Fruit fly (Drosophila melanogaster) S2 (cell line): ENCODE results near the gene Eip78C.
A peak's percentile ranks its signal among the peaks of the same experiment; 100 is the strongest.

ENCODE experiments used
- CG8478 ChIP-seq: fragments of >200 bp; optimal IDR thresholded peaks from 2 replicates; lab custom pipeline; 2018
- CTCF ChIP-seq, 2 experiments: fragments of >200 bp; optimal IDR thresholded peaks; 2 replicates each; lab custom pipeline; 2018

Gene Eip78C

DNA sequence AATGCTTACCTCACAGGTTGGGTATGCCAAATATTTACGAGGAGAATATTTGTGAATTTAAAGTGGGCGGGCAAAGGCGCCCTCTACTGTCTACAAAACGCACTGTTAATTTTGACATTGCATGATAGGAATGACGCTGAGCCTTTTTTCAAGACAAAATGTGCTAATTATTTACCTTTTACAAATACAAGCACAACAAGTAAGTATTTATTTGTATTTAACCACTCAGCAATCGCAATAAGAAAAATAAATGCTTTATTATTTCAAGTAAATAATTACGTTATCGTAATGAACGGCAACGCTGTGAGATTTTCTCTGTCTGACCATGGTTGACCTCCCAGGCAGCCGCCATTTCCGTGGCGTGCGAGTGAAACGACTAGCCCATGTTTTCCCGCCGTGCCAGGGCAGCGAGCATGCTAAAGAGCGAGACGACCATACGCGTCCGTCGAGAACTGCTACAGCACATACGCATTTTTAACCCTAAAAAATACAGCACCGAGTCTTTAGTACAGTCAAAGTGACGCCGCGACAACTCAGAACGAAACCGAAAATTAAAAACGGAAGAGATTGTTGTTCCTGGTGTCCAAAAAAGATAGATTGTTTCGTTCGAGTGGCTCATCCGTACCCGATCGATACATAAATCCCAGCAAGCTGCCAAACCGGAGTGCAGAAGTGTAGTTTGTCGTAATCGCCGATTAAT lies 59.4 kb downstream of the Eip78C start, which contains the start of the genes CG12974 and pzg:
Gene CG12974 (minus strand): TSS at position 324 of the 700 bp plus-strand sequence.
Gene pzg (plus strand): TSS at position 461 of the 700 bp plus-strand sequence.
- peak; percentile 88 to 90 for TF ChIP-seq CTCF (optimal IDR thresholded peaks at IDR 0.05; lab: Kevin White, UChicago)
- no peak for TF ChIP-seq CG8478 (lab: Kevin White, UChicago)

DNA sequence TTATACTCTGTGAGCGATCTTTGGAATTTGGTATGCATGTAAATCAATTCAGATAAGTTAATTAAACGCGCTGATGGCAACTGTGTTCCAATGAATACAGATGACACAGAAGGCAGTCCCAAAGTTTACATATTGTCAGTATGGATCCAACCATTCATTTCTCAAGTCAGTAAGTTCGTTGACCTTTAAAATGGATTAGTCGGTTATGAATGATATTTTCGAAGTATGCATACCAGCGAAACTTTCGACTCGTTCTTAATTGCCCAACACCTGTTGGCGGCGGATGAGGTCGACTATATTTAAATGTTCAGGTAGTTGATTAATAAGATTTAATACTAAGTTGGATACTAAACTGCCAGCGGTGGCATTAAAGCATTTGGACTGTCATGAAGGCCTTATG lies 63.9 kb downstream of the Eip78C start:
- TF ChIP-seq CTCF (optimal IDR thresholded peaks at IDR 0.05; lab: Kevin White, UChicago) (no peak), CG8478 (lab: Kevin White, UChicago) (no peak)

DNA sequence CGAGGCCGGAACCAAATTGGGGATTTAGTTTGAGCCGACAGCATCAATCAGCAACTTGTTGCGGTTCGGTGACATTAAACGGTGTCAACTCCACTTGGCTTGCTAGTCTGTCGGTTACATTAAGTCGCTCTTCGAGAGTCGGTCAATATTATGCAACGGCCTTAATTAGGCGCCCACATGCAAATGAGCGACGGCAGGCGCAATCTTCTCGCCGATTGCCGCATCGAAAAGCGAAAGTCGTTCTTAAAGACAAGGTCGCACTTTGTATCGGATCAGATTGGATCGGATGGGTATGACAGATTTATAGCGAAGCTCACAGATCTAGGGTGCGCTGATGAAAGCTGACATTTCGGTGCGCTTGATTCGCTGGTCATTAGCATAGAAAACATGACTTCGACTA lies 64.6 kb downstream of the Eip78C start:
- TF ChIP-seq CG8478 (lab: Kevin White, UChicago) (no peak), CTCF (optimal IDR thresholded peaks at IDR 0.05; lab: Kevin White, UChicago) (no peak)

DNA sequence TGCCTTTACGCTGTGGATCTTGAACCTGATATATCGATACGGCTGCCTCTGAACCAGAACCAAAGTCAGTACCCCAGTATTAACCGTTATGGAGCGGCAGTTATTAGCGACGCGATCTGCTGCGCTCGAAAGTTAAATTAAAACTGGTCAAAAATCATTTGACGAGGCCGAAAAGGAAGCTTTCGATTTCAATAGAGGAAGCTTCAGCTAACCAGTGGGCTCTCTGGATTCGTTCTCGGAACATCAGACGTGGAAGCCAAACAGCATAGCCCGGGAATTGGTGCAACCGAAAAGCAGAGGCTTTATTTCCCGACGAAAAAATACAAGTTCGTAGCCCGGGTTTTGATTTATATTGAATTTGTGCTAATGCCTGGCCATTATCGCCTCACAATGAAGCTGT lies 66.3 kb downstream of the Eip78C start, which contains the start of gene Cpr78Ca:
Gene Cpr78Ca (minus strand): TSS at position 101 of the 400 bp plus-strand sequence.
- TF ChIP-seq CG8478 (lab: Kevin White, UChicago) = no peak
- no peak for TF ChIP-seq CTCF (optimal IDR thresholded peaks at IDR 0.05; lab: Kevin White, UChicago)

DNA sequence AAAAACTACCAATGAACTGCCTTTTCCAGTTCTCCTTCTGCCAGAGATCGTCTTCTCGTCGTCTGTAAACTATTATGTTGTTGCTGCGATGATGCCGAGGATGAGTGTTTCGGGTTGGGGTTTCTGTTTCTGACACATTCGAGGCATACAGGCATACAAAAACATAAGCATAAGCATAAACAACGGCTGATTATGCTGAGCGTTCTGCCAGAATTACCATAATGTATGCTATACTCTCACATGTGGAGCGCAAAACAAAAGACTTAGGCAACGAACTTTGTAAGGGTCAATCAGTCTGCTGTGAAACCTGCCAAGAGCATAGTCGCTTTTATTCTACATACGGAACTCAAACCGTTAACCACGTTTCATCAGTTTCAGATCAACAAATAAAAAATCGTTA lies 67.8 kb downstream of the Eip78C start, which contains the start of gene Cpr78Cb:
Gene Cpr78Cb (plus strand): TSS at position 291 of the 400 bp plus-strand sequence.
- TF ChIP-seq CTCF (optimal IDR thresholded peaks at IDR 0.05; lab: Kevin White, UChicago) = no peak
- TF ChIP-seq CG8478 (lab: Kevin White, UChicago) = no peak

DNA sequence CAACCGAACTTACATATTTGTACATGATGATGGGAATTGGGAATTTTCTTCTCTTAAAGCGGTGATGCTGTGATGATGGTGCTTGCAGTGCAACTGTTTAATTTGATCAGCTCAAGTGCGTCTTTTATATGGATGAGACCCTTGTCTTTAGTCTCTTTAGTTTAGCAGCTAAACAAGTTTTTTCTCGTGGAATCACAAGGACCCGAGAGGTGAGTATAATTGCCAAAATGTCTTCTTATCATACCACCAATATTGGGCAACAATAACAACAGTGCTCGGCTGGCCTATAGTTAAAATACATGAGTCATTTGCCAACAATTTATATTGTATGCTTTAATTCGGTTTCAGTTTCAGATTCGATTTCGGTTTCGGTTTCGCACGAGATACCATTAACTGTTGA lies 71.3 kb downstream of the Eip78C start, which contains the start of gene Edg78E:
Gene Edg78E (minus strand): TSS at position 101 of the 400 bp plus-strand sequence.
- TF ChIP-seq CG8478 (lab: Kevin White, UChicago) = no peak
- no peak for TF ChIP-seq CTCF (optimal IDR thresholded peaks at IDR 0.05; lab: Kevin White, UChicago)

DNA sequence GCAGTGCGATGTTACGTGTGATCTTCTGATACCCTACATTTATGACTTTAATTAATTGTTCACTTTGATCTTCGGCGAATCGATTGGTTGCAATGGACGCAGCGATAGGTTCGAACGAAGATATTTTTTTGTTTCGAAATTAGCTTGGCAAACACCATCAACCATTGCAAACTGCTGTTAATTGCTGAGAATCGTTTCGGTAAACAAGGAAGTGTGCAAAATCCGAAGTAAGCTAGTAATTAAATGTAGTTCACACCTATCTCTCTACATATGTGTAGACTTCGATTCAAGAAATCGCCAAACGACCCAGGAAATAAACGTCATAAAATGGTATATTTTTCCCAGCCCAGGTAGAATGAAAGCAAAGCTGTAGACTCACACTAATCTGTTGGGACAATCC lies 72.0 kb downstream of the Eip78C start, which contains the start of gene CG43702:
Gene CG43702 (plus strand): TSS at position 301 of the 400 bp plus-strand sequence.
- TF ChIP-seq CTCF (optimal IDR thresholded peaks at IDR 0.05; lab: Kevin White, UChicago) (no peak), CG8478 (lab: Kevin White, UChicago) (no peak)

DNA sequence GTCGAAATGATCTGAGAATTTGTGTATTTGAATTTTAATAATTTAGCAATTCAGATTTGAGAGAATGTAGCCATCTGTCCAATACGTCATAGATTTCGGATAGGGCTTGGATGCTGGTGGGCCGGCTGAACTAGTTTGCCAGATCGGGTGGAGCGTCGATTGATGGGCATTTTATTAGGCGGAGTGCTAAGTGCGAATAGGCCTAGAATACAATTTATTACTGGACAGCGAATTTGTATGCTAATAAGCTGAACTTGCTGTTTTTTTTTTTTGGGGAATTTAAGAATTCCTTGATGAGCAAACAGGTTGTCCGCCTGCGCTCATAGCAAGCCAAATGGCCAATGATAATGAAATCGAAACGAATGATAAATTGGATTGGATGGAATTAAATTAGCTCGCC lies 72.8 kb downstream of the Eip78C start:
- TF ChIP-seq CG8478 (lab: Kevin White, UChicago) (no peak), CTCF (optimal IDR thresholded peaks at IDR 0.05; lab: Kevin White, UChicago) (no peak)

DNA sequence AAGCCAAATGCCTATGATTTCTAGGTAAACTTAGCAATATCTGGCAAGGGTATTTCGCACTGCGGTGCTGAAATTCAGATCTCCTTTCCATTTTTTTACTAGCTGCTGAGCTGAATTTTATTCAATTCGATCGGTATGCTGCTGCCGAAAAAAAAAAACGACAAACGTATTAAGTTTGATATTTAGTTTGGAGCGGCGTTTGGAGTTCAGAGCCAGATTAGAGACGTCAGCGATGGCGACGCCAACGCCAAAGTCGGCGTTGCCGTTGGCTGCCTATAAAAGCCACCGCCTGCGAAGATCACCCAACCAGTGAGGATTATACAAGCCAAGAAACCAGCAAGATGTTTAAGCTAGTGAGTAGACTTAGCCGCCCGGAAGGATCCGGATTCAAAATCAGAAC lies 73.9 kb downstream of the Eip78C start, which contains the start of gene Cpr78Cc:
Gene Cpr78Cc (plus strand): TSS at position 301 of the 400 bp plus-strand sequence.
- TF ChIP-seq CG8478 (lab: Kevin White, UChicago) (no peak), CTCF (optimal IDR thresholded peaks at IDR 0.05; lab: Kevin White, UChicago) (no peak)

DNA sequence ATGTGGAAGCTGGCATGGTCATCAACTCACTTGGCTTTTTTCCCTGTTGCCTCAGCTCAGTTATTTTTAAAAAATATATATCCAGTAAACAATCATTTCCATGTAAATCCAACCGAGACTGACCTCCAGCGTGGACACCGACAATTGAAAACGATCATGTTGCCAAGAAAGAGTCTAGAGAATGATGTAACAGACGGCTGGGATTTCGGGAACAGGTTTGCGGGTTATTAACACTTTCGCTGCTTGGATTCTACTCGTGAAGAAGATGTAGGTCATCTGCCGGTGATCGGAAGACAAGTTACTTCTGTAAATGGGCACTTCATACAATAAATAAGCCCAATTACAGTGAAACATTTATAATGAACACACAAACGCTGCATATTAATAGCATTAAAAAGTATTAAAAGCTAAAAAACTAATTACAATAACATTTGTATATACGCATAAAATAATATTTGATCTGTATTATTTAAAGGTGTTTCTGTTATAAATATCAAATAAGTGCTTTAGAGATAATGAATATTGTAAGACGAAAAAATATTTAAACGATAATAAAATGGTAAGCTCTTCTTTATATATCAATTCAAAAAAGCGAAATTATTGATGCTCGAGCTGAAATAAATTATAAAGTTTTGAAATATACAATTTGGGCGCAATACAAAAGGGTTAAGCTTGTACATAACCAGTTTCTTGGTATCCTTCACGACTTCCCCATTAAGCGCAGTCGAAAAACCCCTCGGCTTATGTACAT lies 75.5 kb downstream of the Eip78C start:
- TF ChIP-seq CG8478 (lab: Kevin White, UChicago) (no peak), CTCF (optimal IDR thresholded peaks at IDR 0.05; lab: Kevin White, UChicago) (no peak)

DNA sequence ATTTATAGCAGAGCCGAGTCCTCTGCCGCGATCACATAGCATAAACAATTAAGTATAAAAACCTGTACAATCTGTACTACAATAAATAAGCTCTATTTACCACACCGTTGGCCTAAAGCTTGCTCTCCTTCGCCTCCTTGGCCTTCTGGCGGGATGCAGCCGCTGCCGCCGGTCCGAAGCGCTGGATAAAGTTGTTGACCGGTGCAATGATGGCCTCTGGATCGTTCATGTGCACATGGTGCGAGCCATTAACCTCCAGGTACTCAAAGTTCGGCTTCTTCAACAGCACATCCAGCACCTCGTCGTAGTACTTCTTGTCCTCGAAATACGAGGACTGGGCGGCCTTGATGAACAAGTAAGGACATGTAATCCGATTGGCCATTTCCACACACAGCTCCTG lies 76.1 kb downstream of the Eip78C start:
- TF ChIP-seq CG8478 (lab: Kevin White, UChicago) = no peak
- TF ChIP-seq CTCF (optimal IDR thresholded peaks at IDR 0.05; lab: Kevin White, UChicago) = no peak

DNA sequence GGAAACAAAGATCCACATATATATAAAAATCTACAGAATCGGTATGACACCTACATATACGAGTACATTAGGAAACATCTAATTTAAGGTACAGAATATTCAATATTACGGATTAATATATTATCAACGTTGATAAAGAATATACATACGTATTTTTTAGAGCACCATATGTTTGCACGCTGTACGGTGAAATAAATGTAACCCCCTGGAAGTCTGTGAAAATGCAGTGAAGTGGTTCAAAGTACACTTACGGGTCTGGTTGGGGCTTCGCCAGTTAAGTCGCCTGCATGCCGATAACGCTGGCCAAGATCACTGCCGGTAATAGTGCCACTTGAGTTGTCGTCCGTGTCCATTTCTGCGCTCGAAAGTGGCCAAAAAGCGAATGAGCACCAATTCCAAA lies 77.2 kb downstream of the Eip78C start:
- TF ChIP-seq CTCF (optimal IDR thresholded peaks at IDR 0.05; lab: Kevin White, UChicago) (no peak), CG8478 (lab: Kevin White, UChicago) (no peak)

DNA sequence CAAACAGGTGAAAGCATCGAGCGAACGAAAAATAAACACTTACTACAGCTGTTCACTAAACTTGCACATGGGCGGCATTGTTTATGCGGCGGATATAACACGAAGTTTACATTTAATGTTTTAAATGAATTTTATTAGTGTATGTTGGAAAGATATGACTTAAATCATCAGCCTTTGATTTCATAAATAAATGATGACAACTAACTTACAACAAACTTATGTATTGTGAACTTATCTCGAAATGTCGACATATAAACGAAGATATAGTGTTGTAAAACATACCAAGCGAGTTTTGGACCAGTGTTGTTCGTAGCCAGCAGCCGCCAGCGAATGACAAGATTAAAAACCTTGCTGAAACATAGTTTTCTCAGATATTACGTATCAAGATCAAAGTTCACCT lies 78.0 kb downstream of the Eip78C start, which contains the start of the genes CG11309 and CG7632:
Gene CG11309 (minus strand): TSS at position 259 of the 400 bp plus-strand sequence.
Gene CG7632 (plus strand): TSS at position 298 of the 400 bp plus-strand sequence.
- no peak for TF ChIP-seq CG8478 (lab: Kevin White, UChicago)
- TF ChIP-seq CTCF (optimal IDR thresholded peaks at IDR 0.05; lab: Kevin White, UChicago) = no peak
